Worm (Caenorhabditis elegans): ENCODE data around the gene F23F1.5.
A peak's percentile ranks its signal among the peaks of the same experiment; 100 is the strongest.

Gene F23F1.5

ce11 chrII:41914-42313 lies 10.5 kb upstream of the F23F1.5 start, which contains the start of gene F23F1.10:
TSS of gene F23F1.10 (minus strand) at chrII:41982.
- TF ChIP-seq snpc-4 (tag; optimal IDR thresholded peaks at IDR 0.05) (no peak), nhr-67 (tag; optimal IDR thresholded peaks at IDR 0.05) (no peak), ceh-9 (tag; optimal IDR thresholded peaks at IDR 0.05) (no peak), unc-62 (GFP tag; optimal IDR thresholded peaks at IDR 0.05) (no peak), aly-2 (tag; optimal IDR thresholded peaks at IDR 0.05) (no peak), nhr-237 (tag; optimal IDR thresholded peaks at IDR 0.05) (no peak), ceh-16 (tag; optimal IDR thresholded peaks at IDR 0.05) (no peak), hmg-11 (tag; optimal IDR thresholded peaks at IDR 0.05) (no peak), mdl-1 (tag; optimal IDR thresholded peaks at IDR 0.05) (no peak), mml-1 (tag; optimal IDR thresholded peaks at IDR 0.05) (no peak), daf-12 (tag; optimal IDR thresholded peaks at IDR 0.05) (no peak), jun-1 (tag; optimal IDR thresholded peaks at IDR 0.05) (no peak), sea-2 (GFP tag; optimal IDR thresholded peaks at IDR 0.05) (no peak), ceh-82 (tag; optimal IDR thresholded peaks at IDR 0.05) (no peak), nhr-11 (tag; optimal IDR thresholded peaks at IDR 0.05) (no peak), eor-1 (tag; optimal IDR thresholded peaks at IDR 0.05) (no peak), egl-27 (tag; optimal IDR thresholded peaks at IDR 0.05) (no peak), ztf-11 (tag; optimal IDR thresholded peaks at IDR 0.05) (no peak)

DNA sequence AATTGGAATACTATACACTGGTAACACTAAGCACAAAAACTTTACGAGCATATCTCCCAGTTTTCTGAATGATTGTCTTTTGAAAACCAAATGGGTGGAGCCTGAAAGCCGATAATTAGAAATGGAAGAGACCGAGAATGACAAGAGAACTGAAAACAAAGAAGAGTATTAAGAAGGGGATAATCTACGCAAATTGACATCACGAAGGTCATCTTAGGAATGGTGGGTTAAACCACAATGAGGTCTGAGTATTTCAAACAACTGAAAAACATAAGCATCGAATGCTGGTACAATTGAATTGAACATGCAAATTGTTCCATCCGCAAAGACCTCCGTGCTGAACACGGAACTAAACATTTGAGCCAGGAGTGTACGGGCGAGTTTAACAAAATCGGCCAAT lies 8.1 kb upstream of the F23F1.5 start, which contains the start of gene spp-24:
spp-24 (minus strand) TSS at position 101 of the 400 bp plus-strand sequence.
- TF ChIP-seq nhr-12 (tag; optimal IDR thresholded peaks at IDR 0.05), result no peak

- no peak for TF ChIP-seq unc-39 (tag; optimal IDR thresholded peaks at IDR 0.05)
- TF ChIP-seq fos-1 (tag; optimal IDR thresholded peaks at IDR 0.05), result no peak
- no peak for TF ChIP-seq ceh-9 (tag; optimal IDR thresholded peaks at IDR 0.05)
- TF ChIP-seq fkh-10 (GFP tag; optimal IDR thresholded peaks at IDR 0.05), result no peak
- TF ChIP-seq nhr-25 (tag; optimal IDR thresholded peaks at IDR 0.05), result no peak
- no peak for TF ChIP-seq sea-2 (GFP tag; optimal IDR thresholded peaks at IDR 0.05)
- no peak for TF ChIP-seq unc-62 (GFP tag; optimal IDR thresholded peaks at IDR 0.05)
Observed at ce11 chrII:37213-37612, 5.8 kb upstream of the F23F1.5 start, which contains the start of gene F23F1.6. TSS of gene F23F1.6 (minus strand) at chrII:37313.

ce11 chrII:33904-34303 lies 2.5 kb upstream of the F23F1.5 start, which contains the start of gene F23F1.2:
TSS of gene F23F1.2 (plus strand) at chrII:34204.
- no peak for TF ChIP-seq unc-39 (tag; optimal IDR thresholded peaks at IDR 0.05)

ce11 chrII:29578-29977 lies 1.8 kb downstream of the F23F1.5 start:
- no peak for TF ChIP-seq eor-1 (tag; optimal IDR thresholded peaks at IDR 0.05)
- peak; percentile 45 for TF ChIP-seq nhr-25 (tag; optimal IDR thresholded peaks at IDR 0.05)
- TF ChIP-seq nhr-67 (tag; optimal IDR thresholded peaks at IDR 0.05), result no peak

DNA sequence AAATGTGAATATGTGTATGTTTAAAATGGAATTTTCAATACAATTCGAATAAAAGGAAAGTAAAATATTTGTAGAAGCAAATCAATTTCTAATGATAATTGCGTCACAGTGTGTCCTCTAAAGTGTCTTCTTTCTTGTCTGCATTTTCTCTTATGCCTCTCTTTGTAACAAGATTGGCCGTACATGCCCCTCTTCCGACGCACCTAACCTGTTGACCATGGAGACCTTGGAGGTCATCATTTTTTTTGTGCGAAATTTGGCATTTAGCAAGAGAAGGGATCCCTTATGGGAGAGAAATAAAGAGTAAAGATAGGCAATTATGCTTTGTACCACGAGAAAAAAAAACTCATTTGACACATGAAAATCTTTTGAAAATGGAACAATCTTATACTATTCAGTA lies 3.1 kb downstream of the F23F1.5 start, which contains the start of gene F23F1.4:
F23F1.4 (minus strand) TSS at position 141 of the 400 bp plus-strand sequence.
- TF ChIP-seq eor-1 (tag; optimal IDR thresholded peaks at IDR 0.05), result no peak
- no peak for TF ChIP-seq nhr-12 (tag; optimal IDR thresholded peaks at IDR 0.05)
- TF ChIP-seq nfya-1 (tag; optimal IDR thresholded peaks at IDR 0.05; ENCODE audit: insufficient read depth), result no peak
- peak; percentile 62 for TF ChIP-seq nhr-25 (tag; optimal IDR thresholded peaks at IDR 0.05)

- peak; percentile 90 for TF ChIP-seq lin-15B (tag; optimal IDR thresholded peaks at IDR 0.05)
- TF ChIP-seq pha-4 (tag; optimal IDR thresholded peaks at IDR 0.05), result peak; percentile 93
- peak; percentile 90 for TF ChIP-seq nfya-1 (tag; optimal IDR thresholded peaks at IDR 0.05; ENCODE audit: insufficient read depth)
- peak; percentile 93 for TF ChIP-seq nhr-23 (tag; optimal IDR thresholded peaks at IDR 0.05)
- TF ChIP-seq daf-12 (tag; optimal IDR thresholded peaks at IDR 0.05), result no peak
- TF ChIP-seq ZK546.5 (tag; optimal IDR thresholded peaks at IDR 0.05), result no peak
- TF ChIP-seq egl-27 (tag; optimal IDR thresholded peaks at IDR 0.05), result no peak
- peak; percentile 65 for TF ChIP-seq skn-1 (tag; optimal IDR thresholded peaks at IDR 0.05)
- TF ChIP-seq elt-2 (tag; optimal IDR thresholded peaks at IDR 0.05), result peak; percentile 42
- TF ChIP-seq tbx-2 (tag; optimal IDR thresholded peaks at IDR 0.05), result peak; percentile 82
- peak; percentile 79 for TF ChIP-seq ztf-4 (tag; optimal IDR thresholded peaks at IDR 0.05)
- TF ChIP-seq jun-1 (tag; optimal IDR thresholded peaks at IDR 0.05), result peak; percentile 38
- peak; percentile 80 for TF ChIP-seq ceh-28 (tag; optimal IDR thresholded peaks at IDR 0.05)
- TF ChIP-seq ztf-11 (tag; optimal IDR thresholded peaks at IDR 0.05), result peak; percentile 8
- peak; percentile 89 for TF ChIP-seq nhr-25 (tag; optimal IDR thresholded peaks at IDR 0.05)
- peak; percentile 74 for TF ChIP-seq snpc-4 (tag; optimal IDR thresholded peaks at IDR 0.05)
- TF ChIP-seq ama-1 (optimal IDR thresholded peaks at IDR 0.05), result peak; percentile 97
- peak; percentile 16 for TF ChIP-seq fkh-10 (GFP tag; optimal IDR thresholded peaks at IDR 0.05)
- TF ChIP-seq nhr-76 (tag; optimal IDR thresholded peaks at IDR 0.05), result no peak
- peak; percentile 81 for TF ChIP-seq lin-39 (tag; optimal IDR thresholded peaks at IDR 0.05)
- no peak for TF ChIP-seq ceh-9 (tag; optimal IDR thresholded peaks at IDR 0.05)
- TF ChIP-seq pqm-1 (tag; optimal IDR thresholded peaks at IDR 0.05), result peak; percentile 46
- TF ChIP-seq fos-1 (tag; optimal IDR thresholded peaks at IDR 0.05), result peak; percentile 49
- TF ChIP-seq nhr-43 (tag; optimal IDR thresholded peaks at IDR 0.05; ENCODE audit: poor library complexity, severe bottlenecking), result peak; percentile 91
- TF ChIP-seq sea-2 (GFP tag; optimal IDR thresholded peaks at IDR 0.05), result no peak
- TF ChIP-seq lsy-12 (tag; optimal IDR thresholded peaks at IDR 0.05), result peak; percentile 77
Observed at ce11 chrII:24559-24998, 6.8 kb downstream of the F23F1.5 start, which contains the start of gene enee-1. TSS of gene enee-1 (plus strand) at chrII:24666.

Measured in whole organism, L3 larva.